Fruit fly (Drosophila melanogaster) whole organism, adult: Measurements from ENCODE around the gene MED17.
A peak's percentile ranks its signal among the peaks of the same experiment; 100 is the strongest.

Experiments
- CG33017 ChIP-seq: fragments of 200-800 bp; sonication (Bioruptor generic); optimal IDR thresholded peaks from 2 replicates; lab custom pipeline; 2018; ENCODE audit warnings: missing biosample characterization, mild to moderate bottlenecking, missing genetic modification characterization, moderate library complexity
- CG7045 ChIP-seq: fragments of 200-800 bp; sonication (Bioruptor generic); optimal IDR thresholded peaks from 2 replicates; lab custom pipeline; 2017; ENCODE audit warnings: missing biosample characterization, mild to moderate bottlenecking, missing genetic modification characterization
- CG7101 ChIP-seq: fragments of 200-800 bp; sonication (Bioruptor generic); optimal IDR thresholded peaks from 2 replicates; lab custom pipeline; 2018; ENCODE audit warnings: missing biosample characterization, mild to moderate bottlenecking, missing genetic modification characterization, moderate library complexity
- Crg-1 ChIP-seq: fragments of 200-800 bp; sonication (Bioruptor generic); optimal IDR thresholded peaks from 2 replicates; lab custom pipeline; 2016; ENCODE audit warnings: missing biosample characterization, missing genetic modification characterization
- Hr96 ChIP-seq: fragments of 200-800 bp; sonication (Bioruptor generic); optimal IDR thresholded peaks from 2 replicates; lab custom pipeline; 2016; ENCODE audit warnings: missing biosample characterization, missing genetic modification characterization
- Mnt ChIP-seq: fragments of 200-800 bp; sonication (Bioruptor generic); optimal IDR thresholded peaks from 2 replicates; lab custom pipeline; 2016; ENCODE audit warnings: missing biosample characterization, mild to moderate bottlenecking, missing genetic modification characterization
- bab1 ChIP-seq: fragments of 200-800 bp; sonication (Bioruptor generic); optimal IDR thresholded peaks from 3 replicates; lab custom pipeline; 2019; ENCODE audit warnings: missing biosample characterization, mild to moderate bottlenecking, missing genetic modification characterization, moderate library complexity
- cic ChIP-seq: fragments of 200-800 bp; sonication (Bioruptor generic); optimal IDR thresholded peaks from 2 replicates; lab custom pipeline; 2017; ENCODE audit warnings: missing biosample characterization, mild to moderate bottlenecking, missing genetic modification characterization, moderate library complexity
- cnc ChIP-seq, 2 experiments: fragments of >200 bp; optimal IDR thresholded peaks; 2 replicates each; lab custom pipeline; 2017
- kay ChIP-seq: fragments of 200-800 bp; sonication (Bioruptor generic); peaks from one replicate; lab custom pipeline; 2016; ENCODE audit warnings: missing biosample characterization, missing genetic modification characterization, borderline replicate concordance
- pad ChIP-seq: fragments of 200-800 bp; sonication (Bioruptor generic); optimal IDR thresholded peaks from 3 replicates; lab custom pipeline; 2017; ENCODE audit warnings: missing biosample characterization, missing genetic modification characterization, mild to moderate bottlenecking, moderate library complexity, missing genetic modification reagents
- tj ChIP-seq: fragments of 200-800 bp; sonication (Bioruptor generic); optimal IDR thresholded peaks from 3 replicates; lab custom pipeline; 2017; ENCODE audit warnings: missing biosample characterization, mild to moderate bottlenecking, missing genetic modification characterization, moderate library complexity

dm6 chr3R:18183244-18183643 lies 5.6 kb upstream of the MED17 start, which contains the start of gene cdm:
- TF ChIP-seq bab1 (GFP tag; lab: Kevin White, UChicago) (peak; percentile 62), CG7045 (GFP tag; lab: Kevin White, UChicago) (no peak), Mnt (GFP tag; lab: Kevin White, UChicago) (no peak), CG33017 (tag; lab: Kevin White, UChicago) (no peak), Hr96 (GFP tag; lab: Kevin White, UChicago) (no peak), cic (GFP tag; lab: Kevin White, UChicago) (no peak), tj (GFP tag; lab: Kevin White, UChicago) (no peak), CG7101 (tag; lab: Kevin White, UChicago) (no peak), kay (GFP tag; lab: Kevin White, UChicago) (no peak), cnc (optimal IDR thresholded peaks at IDR 0.05; lab: Kevin White, UChicago) (no peak), Crg-1 (no peak), pad (GFP tag; lab: Kevin White, UChicago) (no peak)
